Fruit fly (Drosophila melanogaster) whole organism, embryonic: Measurements from ENCODE around the gene ppk17.

Experiments used
- Awh ChIP-seq: fragments of 200-800 bp; sonication (Bioruptor generic); IDR thresholded peaks from 2 replicates; pipeline ENCODE4, ENCODE4 v1.3.6; 2022; ENCODE audit warnings: missing biosample characterization, missing genetic modification characterization
- CG1024 ChIP-seq: fragments of 200-800 bp; sonication (Bioruptor generic); IDR thresholded peaks from 2 replicates; pipeline ENCODE4 v1.3.6; 2022; ENCODE audit warnings: missing biosample characterization, missing genetic modification characterization
- CG11560 ChIP-seq: fragments of 200-800 bp; sonication (Bioruptor generic); IDR thresholded peaks from 3 replicates; pipeline ENCODE4 v1.3.6; 2022; ENCODE audit warnings: missing biosample characterization, missing genetic modification characterization
- CG11696 ChIP-seq: fragments of 200-800 bp; sonication (Bioruptor generic); IDR thresholded peaks from 2 replicates; pipeline ENCODE4 v1.3.6; 2022; ENCODE audit warnings: missing biosample characterization, missing genetic modification characterization
- CG12391 ChIP-seq: fragments of 200-800 bp; sonication (Bioruptor generic); optimal IDR thresholded peaks from 3 replicates; lab custom pipeline; 2018; ENCODE audit warnings: missing biosample characterization, mild to moderate bottlenecking, missing genetic modification characterization, moderate library complexity
- CG13123 ChIP-seq: fragments of 200-800 bp; sonication (Bioruptor generic); optimal IDR thresholded peaks from 2 replicates; lab custom pipeline; 2016; ENCODE audit warnings: missing biosample characterization, missing genetic modification characterization
- CG15514 ChIP-seq: fragments of 200-800 bp; sonication (Bioruptor generic); optimal IDR thresholded peaks from 3 replicates; lab custom pipeline; 2017; ENCODE audit warnings: missing biosample characterization, missing genetic modification characterization, mild to moderate bottlenecking, moderate library complexity, missing genetic modification reagents
- CG16779 ChIP-seq: fragments of 200-800 bp; sonication (Bioruptor generic); IDR thresholded peaks from 2 replicates; pipeline ENCODE4 v1.3.6; 2022; ENCODE audit warnings: missing biosample characterization, missing genetic modification characterization
- CG2712 ChIP-seq: fragments of 200-800 bp; optimal IDR thresholded peaks from 3 replicates; lab custom pipeline; 2019; ENCODE audit warnings: missing biosample characterization, mild to moderate bottlenecking, missing genetic modification characterization, moderate library complexity
- CG2875 ChIP-seq: fragments of 200-800 bp; sonication (Bioruptor generic); optimal IDR thresholded peaks from 2 replicates; lab custom pipeline; 2017; ENCODE audit warnings: missing biosample characterization, mild to moderate bottlenecking, missing genetic modification characterization, missing genetic modification reagents
- CG31441 ChIP-seq: fragments of 200-800 bp; sonication (Bioruptor generic); IDR thresholded peaks from 2 replicates; pipeline ENCODE4 v1.3.6; 2022; ENCODE audit warnings: missing biosample characterization, missing genetic modification characterization
- CG3163 ChIP-seq: fragments of 200-800 bp; sonication (Bioruptor generic); optimal IDR thresholded peaks from 3 replicates; lab custom pipeline; 2016; ENCODE audit warnings: missing biosample characterization, missing genetic modification characterization
- CG4360 ChIP-seq: fragments of 200-800 bp; sonication (Bioruptor generic); IDR thresholded peaks from 2 replicates; pipeline ENCODE4 v1.3.6; 2022; ENCODE audit warnings: missing biosample characterization, missing genetic modification characterization
- CG4617 ChIP-seq: fragments of 200-800 bp; sonication (Bioruptor generic); optimal IDR thresholded peaks from 3 replicates; lab custom pipeline; 2016; ENCODE audit warnings: missing biosample characterization, missing genetic modification characterization, borderline replicate concordance
- CG4730 ChIP-seq: fragments of 200-800 bp; sonication (Bioruptor generic); IDR thresholded peaks from 2 replicates; pipeline ENCODE4 v1.3.6; 2022; ENCODE audit warnings: missing biosample characterization, missing genetic modification characterization
- CG6813 ChIP-seq: fragments of 200-800 bp; sonication (Bioruptor generic); optimal IDR thresholded peaks from 2 replicates; lab custom pipeline; 2017; ENCODE audit warnings: missing biosample characterization, missing genetic modification characterization, mild to moderate bottlenecking, moderate library complexity, missing genetic modification reagents
- CG7372 ChIP-seq: fragments of 200-800 bp; sonication (Bioruptor generic); IDR thresholded peaks from 2 replicates; pipeline ENCODE4 v1.3.6; 2022; ENCODE audit warnings: missing biosample characterization, missing genetic modification characterization
- CG8281 ChIP-seq: fragments of 200-800 bp; sonication (Bioruptor generic); optimal IDR thresholded peaks from 2 replicates; lab custom pipeline; 2018; ENCODE audit warnings: missing biosample characterization, mild to moderate bottlenecking, missing genetic modification characterization, moderate library complexity
- CG9727 ChIP-seq: fragments of 200-800 bp; sonication (Bioruptor generic); optimal IDR thresholded peaks from 3 replicates; lab custom pipeline; 2017; ENCODE audit warnings: missing biosample characterization, mild to moderate bottlenecking, missing genetic modification characterization
- D19A ChIP-seq: fragments of 200-800 bp; optimal IDR thresholded peaks from 3 replicates; lab custom pipeline; 2019; ENCODE audit warnings: missing biosample characterization, mild to moderate bottlenecking, missing genetic modification characterization, moderate library complexity
- H15 ChIP-seq: fragments of 200-800 bp; sonication (Bioruptor generic); IDR thresholded peaks from 3 replicates; pipeline ENCODE4 v1.3.6; 2022; ENCODE audit warnings: missing biosample characterization, missing genetic modification characterization
- HLH3B ChIP-seq: fragments of 200-800 bp; sonication (Bioruptor generic); IDR thresholded peaks from 2 replicates; pipeline ENCODE4 v1.3.6; 2022; ENCODE audit warnings: missing biosample characterization, missing genetic modification characterization
- MESR4 ChIP-seq: fragments of 200-800 bp; sonication (Bioruptor generic); optimal IDR thresholded peaks from 2 replicates; lab custom pipeline; 2018; ENCODE audit warnings: missing biosample characterization, mild to moderate bottlenecking, missing genetic modification characterization, moderate library complexity
- Meics ChIP-seq: fragments of 200-800 bp; sonication (Bioruptor generic); optimal IDR thresholded peaks from 2 replicates; lab custom pipeline; 2017; ENCODE audit warnings: missing biosample characterization, mild to moderate bottlenecking, missing genetic modification characterization
- NK7.1 ChIP-seq: fragments of 200-800 bp; sonication (Bioruptor generic); optimal IDR thresholded peaks from 3 replicates; lab custom pipeline; 2016; ENCODE audit warnings: missing biosample characterization, missing genetic modification characterization
- Nf-YB ChIP-seq: fragments of 200-800 bp; sonication (Bioruptor generic); optimal IDR thresholded peaks from 3 replicates; lab custom pipeline; 2019; ENCODE audit warnings: missing biosample characterization, mild to moderate bottlenecking, missing genetic modification characterization, moderate library complexity
- Optix ChIP-seq: fragments of 200-800 bp; sonication (Bioruptor generic); IDR thresholded peaks from 3 replicates; pipeline ENCODE4 v1.3.6; 2022; ENCODE audit warnings: missing biosample characterization, missing genetic modification characterization
- Pdp1 ChIP-seq, 2 experiments: fragments of 200-800 bp; sonication (Bioruptor generic); optimal IDR thresholded peaks; 3 replicates each; lab custom pipeline; 2016; ENCODE audit warnings: missing biosample characterization in 2 of 2, missing genetic modification characterization in 2 of 2, mild to moderate bottlenecking in 1 of 2, moderate library complexity in 1 of 2
- Six4 ChIP-seq: fragments of 200-800 bp; sonication (Bioruptor generic); optimal IDR thresholded peaks from 2 replicates; lab custom pipeline; 2016; ENCODE audit warnings: missing biosample characterization, missing genetic modification characterization
- Spps ChIP-seq: fragments of 200-800 bp; sonication (Bioruptor generic); optimal IDR thresholded peaks from 2 replicates; lab custom pipeline; 2018; ENCODE audit warnings: missing biosample characterization, mild to moderate bottlenecking, missing genetic modification characterization
- YL-1 ChIP-seq: fragments of 200-800 bp; sonication (Bioruptor generic); optimal IDR thresholded peaks from 3 replicates; lab custom pipeline; 2017; ENCODE audit warnings: missing biosample characterization, mild to moderate bottlenecking, missing genetic modification characterization
- abd-A ChIP-seq: fragments of 200-800 bp; sonication (Bioruptor generic); optimal IDR thresholded peaks from 3 replicates; lab custom pipeline; 2019; ENCODE audit warnings: missing biosample characterization, mild to moderate bottlenecking, missing genetic modification characterization, moderate library complexity
- bab2 ChIP-seq: fragments of 200-800 bp; sonication (Bioruptor generic); optimal IDR thresholded peaks from 2 replicates; lab custom pipeline; 2016; ENCODE audit warnings: missing biosample characterization, missing genetic modification characterization
- corto ChIP-seq: fragments of 200-800 bp; sonication (Bioruptor generic); optimal IDR thresholded peaks from 2 replicates; lab custom pipeline; 2016; ENCODE audit warnings: missing biosample characterization, mild to moderate bottlenecking, missing genetic modification characterization, moderate library complexity
- croc ChIP-seq: fragments of 200-800 bp; sonication (Bioruptor generic); conservative IDR thresholded peaks from 3 replicates; pipeline ENCODE4 v1.3.6; 2022; ENCODE audit warnings: missing biosample characterization, missing genetic modification characterization
- cwo ChIP-seq: fragments of 200-800 bp; sonication (Bioruptor generic); optimal IDR thresholded peaks from 3 replicates; lab custom pipeline; 2017; ENCODE audit warnings: missing biosample characterization, missing genetic modification characterization, mild to moderate bottlenecking, moderate library complexity, missing genetic modification reagents
- fd102C ChIP-seq: fragments of 200-800 bp; sonication (Bioruptor generic); optimal IDR thresholded peaks from 2 replicates; lab custom pipeline; 2018; ENCODE audit warnings: missing biosample characterization, mild to moderate bottlenecking, missing genetic modification characterization, moderate library complexity
- fd96Cb ChIP-seq: fragments of 200-800 bp; sonication (Bioruptor generic); optimal IDR thresholded peaks from 2 replicates; lab custom pipeline; 2018; ENCODE audit warnings: missing biosample characterization, mild to moderate bottlenecking, missing genetic modification characterization, moderate library complexity
- gro ChIP-seq: fragments of 200-800 bp; sonication (Bioruptor generic); optimal IDR thresholded peaks from 2 replicates; lab custom pipeline; 2016; ENCODE audit warnings: missing biosample characterization, missing genetic modification characterization
- ind ChIP-seq: fragments of 200-800 bp; sonication (Bioruptor generic); optimal IDR thresholded peaks from 3 replicates; lab custom pipeline; 2016; ENCODE audit warnings: missing biosample characterization, missing genetic modification characterization
- jigr1 ChIP-seq: fragments of 200-800 bp; sonication (Bioruptor generic); IDR thresholded peaks from 3 replicates; pipeline ENCODE4 v1.3.6; 2022; ENCODE audit warnings: missing biosample characterization, missing genetic modification characterization
- lmd ChIP-seq: fragments of 200-800 bp; sonication (Bioruptor generic); IDR thresholded peaks from 2 replicates; pipeline ENCODE4 v1.3.6; 2022; ENCODE audit warnings: missing biosample characterization, missing genetic modification characterization
- phol ChIP-seq: fragments of 200-800 bp; sonication (Bioruptor generic); optimal IDR thresholded peaks from 3 replicates; lab custom pipeline; 2018; ENCODE audit warnings: missing biosample characterization, mild to moderate bottlenecking, missing genetic modification characterization, moderate library complexity
- pita ChIP-seq: fragments of 200-800 bp; sonication (Bioruptor generic); optimal IDR thresholded peaks from 2 replicates; lab custom pipeline; 2017; ENCODE audit warnings: missing biosample characterization, mild to moderate bottlenecking, missing genetic modification characterization
- repo ChIP-seq: fragments of 200-800 bp; sonication (Bioruptor generic); optimal IDR thresholded peaks from 2 replicates; lab custom pipeline; 2016; ENCODE audit warnings: missing biosample characterization, missing genetic modification characterization
- toy ChIP-seq: fragments of 200-800 bp; sonication (Bioruptor generic); IDR thresholded peaks from 2 replicates; pipeline ENCODE4 v1.3.6; 2022; ENCODE audit warnings: missing biosample characterization, missing genetic modification characterization
- twi ChIP-seq: fragments of 200-800 bp; optimal IDR thresholded peaks from 2 replicates; lab custom pipeline; 2019; ENCODE audit warnings: missing biosample characterization, mild to moderate bottlenecking, missing genetic modification characterization, moderate library complexity

Gene ppk17

dm6 chr2L:16716771-16717170 lies 43.6 kb downstream of the ppk17 start (continued):
- no peak for TF ChIP-seq repo (GFP tag; lab: Kevin White, UChicago)
- TF ChIP-seq CG15514 (GFP tag; lab: Kevin White, UChicago): peak; percentile 28
- peak; percentile 32 for TF ChIP-seq CG2712 (tag; lab: Kevin White, UChicago)
- peak; percentile 43 for TF ChIP-seq cwo (GFP tag; lab: Kevin White, UChicago)
- 0 out of 2 replicates have a peak, but pooled peaks have one; percentile 10 for TF ChIP-seq CG11696 (GFP tag; lab: Robert Waterston, UW)
- TF ChIP-seq ind (GFP tag; lab: Kevin White, UChicago): peak; percentile 34
- peak; percentile 16 for TF ChIP-seq fd96Cb

dm6 chr2L:16715841-16716701 lies 44.3 kb downstream of the ppk17 start, which contains the start of the genes Cyt-c-d and CG31808:
Gene Cyt-c-d (plus strand): TSS chr2L:16715891.
Gene CG31808 (minus strand): TSS chr2L:16716195.
- peak; percentile 98 for TF ChIP-seq Awh (GFP tag; lab: Robert Waterston, UW)
- peak; percentile 94 for TF ChIP-seq CG1024
- peak; percentile 84 for TF ChIP-seq CG4360 (GFP tag; lab: Robert Waterston, UW)
- peak; percentile 95 for TF ChIP-seq Meics (GFP tag; lab: Kevin White, UChicago)
- peak; percentile 92 for TF ChIP-seq bab2 (GFP tag; lab: Kevin White, UChicago)
- peak; percentile 65 for TF ChIP-seq fd102C (GFP tag; lab: Kevin White, UChicago)
- peak; percentile 94 for TF ChIP-seq CG9727 (GFP tag; lab: Kevin White, UChicago)
- TF ChIP-seq CG3163 (GFP tag; lab: Kevin White, UChicago): peak; percentile 60
- peak; percentile 99 for TF ChIP-seq CG12391
- peak; percentile 93 for TF ChIP-seq CG13123
- TF ChIP-seq Pdp1 (GFP tag; optimal IDR thresholded peaks at IDR 0.05; lab: Kevin White, UChicago): peak; percentile 95 to 98
- TF ChIP-seq abd-A (tag; lab: Kevin White, UChicago): peak; percentile 55
- peak; percentile 90 for TF ChIP-seq twi (tag; lab: Kevin White, UChicago)
- TF ChIP-seq croc: peak; percentile 97
- peak; percentile 89 for TF ChIP-seq corto (GFP tag; lab: Kevin White, UChicago)
- TF ChIP-seq phol (tag; lab: Kevin White, UChicago): peak; percentile 97
- no peak for TF ChIP-seq pita (GFP tag; lab: Kevin White, UChicago)
- TF ChIP-seq Spps: peak; percentile 96
- TF ChIP-seq H15: peak; percentile 98
- peak; percentile 83 for TF ChIP-seq NK7.1 (GFP tag; lab: Kevin White, UChicago)
- TF ChIP-seq MESR4 (GFP tag; lab: Kevin White, UChicago): peak; percentile 47
- TF ChIP-seq CG8281: peak; percentile 87
- peak; percentile 96 for TF ChIP-seq jigr1 (GFP tag; lab: Robert Waterston, UW)
- TF ChIP-seq CG4730 (GFP tag; lab: Robert Waterston, UW): peak; percentile 96
- peak; percentile 90 for TF ChIP-seq YL-1 (GFP tag; lab: Kevin White, UChicago)
- peak; percentile 97 for TF ChIP-seq lmd (GFP tag; lab: Robert Waterston, UW)
- peak; percentile 86 for TF ChIP-seq Nf-YB (GFP tag; lab: Kevin White, UChicago)
- peak; percentile 92 for TF ChIP-seq CG4617 (GFP tag; lab: Kevin White, UChicago)
- peak; percentile 82 for TF ChIP-seq CG16779 (GFP tag; lab: Robert Waterston, UW)
- TF ChIP-seq CG31441 (GFP tag; lab: Robert Waterston, UW): peak; percentile 95
- peak; percentile 98 for TF ChIP-seq Optix (GFP tag; lab: Robert Waterston, UW)
- TF ChIP-seq CG2875 (GFP tag; lab: Kevin White, UChicago): peak; percentile 97
- peak; percentile 98 for TF ChIP-seq HLH3B (GFP tag; lab: Robert Waterston, UW)
- TF ChIP-seq Six4: peak; percentile 95
- TF ChIP-seq D19A (tag; lab: Kevin White, UChicago): peak; percentile 94
- peak; percentile 88 for TF ChIP-seq toy (GFP tag; lab: Robert Waterston, UW)
- peak; percentile 89 for TF ChIP-seq CG11560 (tag; lab: Robert Waterston, UW)
- peak; percentile 82 for TF ChIP-seq gro (GFP tag; lab: Kevin White, UChicago)
- TF ChIP-seq CG7372 (GFP tag; lab: Robert Waterston, UW): peak; percentile 95
- peak; percentile 96 for TF ChIP-seq CG6813 (GFP tag; lab: Kevin White, UChicago)
